Worm (Caenorhabditis elegans) whole organism, late embryonic: ENCODE data around the gene sdf-9.

Source experiments
- C08G9.2 ChIP-seq: sonication (generic microtip); optimal IDR thresholded peaks from 2 replicates; lab custom pipeline; 2016; ENCODE audit warnings: mild to moderate bottlenecking, missing genetic modification characterization, moderate library complexity, missing compliant biosample characterization
- K02D7.2 ChIP-seq: sonication (generic microtip); optimal IDR thresholded peaks from 2 replicates; lab custom pipeline; 2017; ENCODE audit warnings: mild to moderate bottlenecking, missing genetic modification characterization, missing compliant biosample characterization
- Y22D7AL.16 ChIP-seq: sonication (generic microtip); optimal IDR thresholded peaks from 2 replicates; lab custom pipeline; 2016; ENCODE audit warnings: missing genetic modification characterization, missing compliant biosample characterization
- ahr-1 ChIP-seq: sonication (generic microtip); optimal IDR thresholded peaks from 2 replicates; lab custom pipeline; 2016; ENCODE audit warnings: missing genetic modification characterization, missing compliant biosample characterization
- ceh-14 ChIP-seq: sonication (generic microtip); optimal IDR thresholded peaks from 2 replicates; lab custom pipeline; 2016; ENCODE audit warnings: missing genotype, missing genetic modification characterization, missing compliant biosample characterization
- ceh-18 ChIP-seq: sonication (generic microtip); optimal IDR thresholded peaks from 2 replicates; lab custom pipeline; 2016; ENCODE audit warnings: missing genetic modification characterization, missing compliant biosample characterization
- ceh-19 ChIP-seq: fragments of 200-800 bp; sonication (Bioruptor generic); optimal IDR thresholded peaks from 2 replicates; lab custom pipeline; 2018; ENCODE audit warnings: mild to moderate bottlenecking, missing genetic modification characterization, missing compliant biosample characterization
- ceh-22 ChIP-seq: sonication (generic microtip); optimal IDR thresholded peaks from 2 replicates; lab custom pipeline; 2017; ENCODE audit warnings: missing biosample characterization, missing genetic modification characterization
- ceh-24 ChIP-seq: sonication (generic microtip); optimal IDR thresholded peaks from 2 replicates; lab custom pipeline; 2016; ENCODE audit warnings: mild to moderate bottlenecking, missing genetic modification characterization, missing compliant biosample characterization
- ceh-31 ChIP-seq: sonication (generic microtip); optimal IDR thresholded peaks from 2 replicates; lab custom pipeline; 2016; ENCODE audit warnings: missing genetic modification characterization, missing compliant biosample characterization
- ceh-34 ChIP-seq: sonication (generic microtip); optimal IDR thresholded peaks from 2 replicates; lab custom pipeline; 2016; ENCODE audit warnings: mild to moderate bottlenecking, missing genetic modification characterization, missing compliant biosample characterization
- ceh-48 ChIP-seq: sonication (generic microtip); optimal IDR thresholded peaks from 2 replicates; lab custom pipeline; 2016; ENCODE audit warnings: missing genetic modification characterization, inconsistent platforms, missing compliant biosample characterization
- ceh-9 ChIP-seq: sonication (generic microtip); optimal IDR thresholded peaks from 2 replicates; lab custom pipeline; 2016; ENCODE audit warnings: mild to moderate bottlenecking, missing genetic modification characterization, inconsistent platforms, missing compliant biosample characterization
- elt-2 ChIP-seq: sonication (generic microtip); optimal IDR thresholded peaks from 2 replicates; lab custom pipeline; 2016; ENCODE audit warnings: missing genetic modification reagents, missing genetic modification characterization, missing compliant biosample characterization
- elt-4 ChIP-seq: sonication (generic microtip); optimal IDR thresholded peaks from 2 replicates; lab custom pipeline; 2016; ENCODE audit warnings: missing genetic modification characterization, missing compliant biosample characterization
- ets-4 ChIP-seq: sonication (generic microtip); optimal IDR thresholded peaks from 2 replicates; lab custom pipeline; 2016; ENCODE audit warnings: missing genetic modification characterization, missing compliant biosample characterization
- eyg-1 ChIP-seq: sonication (generic microtip); optimal IDR thresholded peaks from 2 replicates; lab custom pipeline; 2016; ENCODE audit warnings: missing genotype, missing genetic modification characterization, missing compliant biosample characterization
- fax-1 ChIP-seq: sonication (generic microtip); optimal IDR thresholded peaks from 2 replicates; lab custom pipeline; 2016; ENCODE audit warnings: missing genotype, missing genetic modification characterization, missing compliant biosample characterization
- fkh-6 ChIP-seq: sonication (generic microtip); optimal IDR thresholded peaks from 2 replicates; lab custom pipeline; 2016; ENCODE audit warnings: missing genetic modification characterization, missing compliant biosample characterization
- hlh-13 ChIP-seq: fragments of 200-800 bp; sonication (Bioruptor generic); optimal IDR thresholded peaks from 2 replicates; lab custom pipeline; 2018; ENCODE audit warnings: mild to moderate bottlenecking, missing genetic modification characterization, missing compliant biosample characterization
- hlh-15 ChIP-seq: sonication (generic microtip); optimal IDR thresholded peaks from 2 replicates; lab custom pipeline; 2016; ENCODE audit warnings: missing genetic modification characterization, missing compliant biosample characterization
- hlh-8 ChIP-seq: sonication (generic microtip); optimal IDR thresholded peaks from 2 replicates; lab custom pipeline; 2016; ENCODE audit warnings: missing genotype, missing genetic modification characterization, missing compliant biosample characterization
- lim-6 ChIP-seq: sonication (generic microtip); optimal IDR thresholded peaks from 2 replicates; lab custom pipeline; 2016; ENCODE audit warnings: missing genetic modification characterization, missing compliant biosample characterization
- mec-3 ChIP-seq: sonication (generic microtip); optimal IDR thresholded peaks from 2 replicates; lab custom pipeline; 2016; ENCODE audit warnings: borderline replicate concordance, missing genetic modification characterization, missing compliant biosample characterization
- nfya-1 ChIP-seq: sonication (generic microtip); optimal IDR thresholded peaks from 2 replicates; lab custom pipeline; 2017; ENCODE audit warnings: missing genetic modification characterization, mild to moderate bottlenecking, missing compliant biosample characterization, antibody characterized with exemption, moderate library complexity
- nhr-11 ChIP-seq: fragments of 150-350 bp; optimal IDR thresholded peaks from 2 replicates; lab custom pipeline; 2014; ENCODE audit warnings: missing biosample characterization, missing genetic modification characterization
- nhr-232 ChIP-seq: sonication (generic microtip); optimal IDR thresholded peaks from 2 replicates; lab custom pipeline; 2016; ENCODE audit warnings: missing genetic modification characterization, missing compliant biosample characterization
- pax-1 ChIP-seq: fragments of 150-350 bp; optimal IDR thresholded peaks from 2 replicates; lab custom pipeline; 2014; ENCODE audit warnings: missing biosample characterization, missing genetic modification characterization
- pha-2 ChIP-seq: sonication (generic microtip); optimal IDR thresholded peaks from 2 replicates; lab custom pipeline; 2017; ENCODE audit warnings: mild to moderate bottlenecking, missing genetic modification characterization, missing compliant biosample characterization
- pros-1 ChIP-seq: fragments of 150-350 bp; optimal IDR thresholded peaks from 2 replicates; lab custom pipeline; 2014; ENCODE audit warnings: missing biosample characterization, missing genetic modification reagents, missing genetic modification characterization
- sox-4 ChIP-seq: sonication (generic microtip); optimal IDR thresholded peaks from 2 replicates; lab custom pipeline; 2017; ENCODE audit warnings: mild to moderate bottlenecking, missing genetic modification characterization, inconsistent platforms, missing compliant biosample characterization
- syd-9 ChIP-seq: sonication (generic microtip); optimal IDR thresholded peaks from 2 replicates; lab custom pipeline; 2016; ENCODE audit warnings: mild to moderate bottlenecking, missing genetic modification characterization, moderate library complexity, missing compliant biosample characterization
- tbx-2 ChIP-seq: sonication (generic microtip); optimal IDR thresholded peaks from 2 replicates; lab custom pipeline; 2016; ENCODE audit warnings: missing genetic modification characterization, missing compliant biosample characterization
- tbx-7 ChIP-seq: sonication (generic microtip); optimal IDR thresholded peaks from 2 replicates; lab custom pipeline; 2016; ENCODE audit warnings: missing genotype, missing genetic modification characterization, missing compliant biosample characterization
- ttx-3 ChIP-seq: sonication (generic microtip); optimal IDR thresholded peaks from 2 replicates; lab custom pipeline; 2016; ENCODE audit warnings: missing genetic modification reagents, missing genetic modification characterization, missing compliant biosample characterization
- unc-3 ChIP-seq, 2 experiments: fragments of 200-800 bp in 1 of 2; sonication (Bioruptor generic) in 1 of 2; sonication (generic microtip) in 1 of 2; conservative IDR thresholded peaks in 1 of 2; optimal IDR thresholded peaks in 1 of 2; 2 replicates each; pipeline versions ENCODE4 v1.3.6 to Lab custom; 2016 to 2022; ENCODE audit warnings: missing compliant biosample characterization in 2 of 2, missing genetic modification characterization in 2 of 2, missing genetic modification reagents in 1 of 2
- unc-42 ChIP-seq: sonication (generic microtip); optimal IDR thresholded peaks from 2 replicates; lab custom pipeline; 2016; ENCODE audit warnings: missing genotype, missing genetic modification characterization, missing compliant biosample characterization
- unc-86 ChIP-seq: sonication (generic microtip); optimal IDR thresholded peaks from 2 replicates; lab custom pipeline; 2016; ENCODE audit warnings: missing genetic modification characterization, missing compliant biosample characterization
- zip-5 ChIP-seq: sonication (generic microtip); optimal IDR thresholded peaks from 2 replicates; lab custom pipeline; 2016; ENCODE audit warnings: missing genetic modification characterization, missing compliant biosample characterization

sdf-9 gene

DNA sequence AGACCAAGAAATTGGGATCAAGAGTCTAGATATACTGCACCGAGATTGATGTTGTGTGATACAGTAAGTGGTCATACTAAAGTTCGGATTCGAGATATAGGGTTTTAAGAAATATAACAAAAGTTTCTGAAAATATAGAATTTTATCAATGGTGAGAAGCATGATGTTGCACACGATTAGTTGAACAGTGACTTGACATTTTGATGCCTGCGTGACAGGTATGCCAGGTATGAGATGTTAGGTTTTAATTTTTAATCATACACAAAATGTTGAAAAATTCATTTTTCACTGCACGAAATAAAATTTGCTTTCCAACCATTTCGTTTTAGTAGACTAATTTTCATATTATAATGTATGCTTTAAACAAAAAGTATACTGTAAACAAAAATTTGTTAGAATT lies 32.4 kb downstream of the sdf-9 start:
- no peak for TF ChIP-seq tbx-2 (tag; lab: Kevin White, UChicago)
- no peak for TF ChIP-seq unc-3 (GFP tag; conservative IDR thresholded peaks at IDR 0.05; lab: Robert Waterston, UW)
- no peak for TF ChIP-seq unc-3 (tag; optimal IDR thresholded peaks at IDR 0.05; lab: Kevin White, UChicago)
- no peak for TF ChIP-seq hlh-13 (GFP tag; lab: Kevin White, UChicago)
- TF ChIP-seq zip-5 (tag; lab: Kevin White, UChicago) = no peak
- TF ChIP-seq pax-1 = no peak
- TF ChIP-seq mec-3 (tag; lab: Kevin White, UChicago) = no peak
- TF ChIP-seq ceh-31 (tag; lab: Kevin White, UChicago) = no peak
- no peak for TF ChIP-seq fax-1 (tag; lab: Kevin White, UChicago)
- no peak for TF ChIP-seq ceh-18
- TF ChIP-seq hlh-15 (tag; lab: Kevin White, UChicago) = no peak
- no peak for TF ChIP-seq hlh-8 (tag; lab: Kevin White, UChicago)
- no peak for TF ChIP-seq pros-1

DNA sequence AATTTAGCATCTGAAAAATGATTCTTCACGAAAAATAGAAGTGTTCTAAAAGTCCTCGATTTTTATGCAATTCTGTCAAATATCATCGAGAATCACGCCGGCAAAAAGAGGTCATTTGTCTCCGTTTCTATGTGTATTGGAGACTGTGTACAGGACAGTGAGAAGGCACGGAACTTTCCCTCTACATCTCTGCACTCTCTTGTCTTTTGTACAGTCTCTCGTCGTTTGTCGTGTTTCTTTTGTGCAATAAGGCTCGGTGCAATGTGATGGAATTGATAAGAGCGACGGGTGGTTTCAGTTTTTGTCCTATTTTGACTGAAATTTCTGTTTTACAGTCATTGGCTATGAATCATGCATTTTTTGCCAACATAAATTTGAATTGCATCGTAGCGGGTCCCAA lies 33.8 kb downstream of the sdf-9 start:
- TF ChIP-seq syd-9 (no peak), elt-2 (tag; lab: Kevin White, UChicago) (peak; percentile 18), Y22D7AL.16 (tag; lab: Kevin White, UChicago) (no peak), nfya-1 (tag; lab: Kevin White, UChicago) (no peak), ceh-24 (tag; lab: Kevin White, UChicago) (no peak), nhr-232 (tag; lab: Kevin White, UChicago) (no peak), ceh-31 (tag; lab: Kevin White, UChicago) (no peak), ceh-9 (tag; lab: Kevin White, UChicago) (no peak), ets-4 (tag; lab: Kevin White, UChicago) (no peak)

DNA sequence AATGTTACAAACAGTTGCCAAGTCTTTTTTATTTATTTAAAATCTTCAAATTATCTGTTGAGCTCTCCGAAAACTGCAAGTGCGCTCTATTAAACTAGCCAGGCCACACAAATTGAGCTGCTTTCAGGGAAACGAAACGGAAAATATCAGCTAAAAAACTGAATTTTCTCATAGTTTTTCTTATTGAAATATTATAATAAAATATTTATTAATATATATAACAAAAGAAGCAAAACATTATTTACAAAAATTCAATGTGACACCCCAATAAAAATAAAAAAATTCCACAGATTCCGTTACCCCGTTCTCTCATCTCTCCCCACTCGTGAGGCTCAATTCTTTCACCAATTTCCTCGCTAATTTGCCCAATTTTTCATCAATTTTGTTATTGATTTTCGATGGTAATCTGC lies 34.5 kb downstream of the sdf-9 start:
- no peak for TF ChIP-seq nfya-1 (tag; lab: Kevin White, UChicago)
- TF ChIP-seq Y22D7AL.16 (tag; lab: Kevin White, UChicago) = no peak
- TF ChIP-seq unc-42 = peak; percentile 78
- no peak for TF ChIP-seq unc-3 (GFP tag; conservative IDR thresholded peaks at IDR 0.05; lab: Robert Waterston, UW)
- peak; percentile 10 for TF ChIP-seq unc-3 (tag; optimal IDR thresholded peaks at IDR 0.05; lab: Kevin White, UChicago)
- TF ChIP-seq unc-86 (tag; lab: Kevin White, UChicago) = peak; percentile 55
- TF ChIP-seq ceh-19 (GFP tag; lab: Kevin White, UChicago) = no peak
- peak; percentile 61 for TF ChIP-seq ttx-3 (tag; lab: Kevin White, UChicago)
- peak; percentile 6 for TF ChIP-seq fax-1 (tag; lab: Kevin White, UChicago)
- TF ChIP-seq ceh-48 (tag; lab: Kevin White, UChicago) = peak; percentile 64
- TF ChIP-seq ceh-14 (tag; lab: Kevin White, UChicago) = peak; percentile 55
- no peak for TF ChIP-seq eyg-1 (tag; lab: Kevin White, UChicago)
- TF ChIP-seq lim-6 (tag; lab: Kevin White, UChicago) = no peak
- TF ChIP-seq zip-5 (tag; lab: Kevin White, UChicago) = peak; percentile 87
- peak; percentile 43 for TF ChIP-seq ets-4 (tag; lab: Kevin White, UChicago)
- TF ChIP-seq sox-4 = peak; percentile 12
- TF ChIP-seq pha-2 (tag; lab: Kevin White, UChicago) = peak; percentile 75
- no peak for TF ChIP-seq syd-9
- TF ChIP-seq elt-2 (tag; lab: Kevin White, UChicago) = peak; percentile 65
- TF ChIP-seq ceh-34 (tag; lab: Kevin White, UChicago) = peak; percentile 1
- TF ChIP-seq nhr-11 = no peak
- no peak for TF ChIP-seq nhr-232 (tag; lab: Kevin White, UChicago)
- no peak for TF ChIP-seq ceh-24 (tag; lab: Kevin White, UChicago)
- TF ChIP-seq ceh-31 (tag; lab: Kevin White, UChicago) = peak; percentile 72
- no peak for TF ChIP-seq elt-4 (tag; lab: Kevin White, UChicago)
- peak; percentile 72 for TF ChIP-seq tbx-2 (tag; lab: Kevin White, UChicago)
- TF ChIP-seq fkh-6 (tag; lab: Kevin White, UChicago) = peak; percentile 15
- TF ChIP-seq C08G9.2 = peak; percentile 11
- no peak for TF ChIP-seq ceh-22 (tag; lab: Kevin White, UChicago)
- TF ChIP-seq ahr-1 = peak; percentile 69
- no peak for TF ChIP-seq K02D7.2 (tag; lab: Kevin White, UChicago)
- TF ChIP-seq hlh-8 (tag; lab: Kevin White, UChicago) = peak; percentile 58
- TF ChIP-seq tbx-7 (tag; lab: Kevin White, UChicago) = peak; percentile 23
